Fruit fly (Drosophila melanogaster): Measurements from ENCODE around the gene CG11619.

DNA sequence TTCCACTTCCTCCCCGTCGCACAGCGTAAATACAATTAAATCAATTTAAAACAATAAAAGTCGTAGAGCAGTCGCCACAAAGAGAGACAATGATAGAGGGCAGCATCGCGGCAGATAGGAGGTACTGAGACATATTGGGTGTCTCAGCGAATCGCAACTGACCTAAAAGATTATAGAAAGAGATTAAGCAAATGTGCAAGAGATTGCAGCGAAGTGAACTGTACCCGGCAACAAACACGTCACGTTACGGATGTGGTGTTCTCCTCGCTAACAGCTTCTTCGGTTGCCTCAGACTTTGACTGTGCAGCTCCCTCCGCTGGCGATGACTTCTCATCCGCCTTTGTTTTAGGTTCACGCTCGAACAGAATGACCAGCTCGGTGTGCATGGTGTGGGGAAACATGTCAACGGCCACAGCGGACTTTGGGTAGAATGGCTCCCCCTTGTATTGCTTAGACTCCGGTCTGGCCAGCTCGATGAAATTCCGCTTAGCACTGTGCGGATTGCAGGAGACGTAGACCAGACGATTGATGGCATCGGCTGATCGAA, 10.2 kb upstream of the CG11619 start:
- TF ChIP-seq Dll (GFP tag; IDR thresholded peaks at IDR 0.05; ENCODE audit: partially characterized antibody) (no peak), ap (GFP tag; IDR thresholded peaks at IDR 0.05) (no peak), lbe (GFP tag; optimal IDR thresholded peaks at IDR 0.05) (no peak), amos (GFP tag; IDR thresholded peaks at IDR 0.05; ENCODE audit: partially characterized antibody) (no peak), CTCF (GFP tag; optimal IDR thresholded peaks at IDR 0.05) (no peak), gsb-n (tag; optimal IDR thresholded peaks at IDR 0.05) (no peak), CG9817 (tag; optimal IDR thresholded peaks at IDR 0.05) (no peak), stwl (tag; optimal IDR thresholded peaks at IDR 0.05) (no peak), CG2678 (tag; optimal IDR thresholded peaks at IDR 0.05) (no peak), CG10274 (GFP tag; optimal IDR thresholded peaks at IDR 0.05) (no peak)
